Worm (Caenorhabditis elegans): Measurements from ENCODE around the gene srv-26.

DNA sequence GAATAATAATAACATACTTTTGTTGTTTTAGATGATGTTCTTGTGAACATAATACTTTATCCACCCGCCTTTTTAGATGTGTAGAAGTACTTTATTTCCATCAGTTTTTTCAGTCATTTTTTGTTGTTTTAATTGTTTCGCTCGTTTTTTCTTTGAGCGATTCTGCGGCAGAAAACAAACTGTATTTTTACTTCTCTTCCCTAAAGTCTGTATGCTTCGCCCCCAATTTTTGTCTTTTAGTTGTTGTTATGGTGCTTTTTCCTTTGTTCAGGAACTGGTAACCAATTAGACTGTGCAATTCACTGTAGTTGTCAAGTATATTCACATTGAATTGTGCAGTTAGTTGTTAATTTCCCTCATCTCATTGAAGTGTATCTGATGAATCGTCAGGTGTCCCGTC is 24.1 kb upstream of the srv-26 start:
- TF ChIP-seq med-1 (GFP tag; optimal IDR thresholded peaks at IDR 0.05; ENCODE audit: insufficient read depth) (no peak), ztf-29 (GFP tag; IDR thresholded peaks at IDR 0.05) (no peak), flt-1 (GFP tag; IDR thresholded peaks at IDR 0.05) (no peak), tab-1 (GFP tag; IDR thresholded peaks at IDR 0.05) (no peak), cog-1 (tag; optimal IDR thresholded peaks at IDR 0.05) (no peak), klf-2 (GFP tag; conservative IDR thresholded peaks at IDR 0.05) (no peak), T22C8.4 (GFP tag; IDR thresholded peaks at IDR 0.05) (no peak), ref-1 (GFP tag; conservative IDR thresholded peaks at IDR 0.05) (no peak)
